Worm (Caenorhabditis elegans): ENCODE measurements around the gene bcc-1.

DNA sequence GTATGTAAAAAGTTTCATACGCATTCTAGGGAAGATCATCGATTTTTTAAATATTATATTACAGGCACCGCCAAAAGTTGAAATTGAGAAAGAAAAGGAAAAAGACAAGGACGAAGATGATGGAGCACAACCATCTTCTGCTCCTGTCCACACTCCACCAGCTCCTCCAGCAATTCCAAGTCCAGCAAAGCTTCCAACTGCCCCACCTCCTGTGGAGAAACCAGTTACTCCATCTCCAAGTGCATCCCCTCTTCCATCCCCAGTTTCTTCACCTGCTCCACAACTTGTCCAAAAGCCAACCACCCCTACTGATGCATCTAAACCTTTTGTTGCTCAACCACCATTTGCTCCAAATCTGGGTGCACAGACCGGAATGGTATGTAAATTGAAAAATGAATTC is 40.4 kb downstream of the bcc-1 start:
- TF ChIP-seq ref-1 (GFP tag; conservative IDR thresholded peaks at IDR 0.05), result no peak
- TF ChIP-seq klf-2 (GFP tag; conservative IDR thresholded peaks at IDR 0.05), result no peak
